Fruit fly (Drosophila melanogaster): ENCODE results near the gene Sfp24Bb.

- TF ChIP-seq CG15710 (tag; optimal IDR thresholded peaks at IDR 0.05) (no peak), Pif1A (GFP tag; optimal IDR thresholded peaks at IDR 0.05) (peak; percentile 82), Pif1B (GFP tag; optimal IDR thresholded peaks at IDR 0.05) (peak; percentile 81), CG14655 (GFP tag; optimal IDR thresholded peaks at IDR 0.05) (peak; percentile 89), fd96Ca (GFP tag; IDR thresholded peaks at IDR 0.05) (peak; percentile 97), CG34367 (tag; optimal IDR thresholded peaks at IDR 0.05) (peak; percentile 47), EcR (GFP tag; optimal IDR thresholded peaks at IDR 0.05) (no peak), CG4496 (GFP tag; IDR thresholded peaks at IDR 0.05) (peak; percentile 96), CG32121 (GFP tag; IDR thresholded peaks at IDR 0.05) (peak; percentile 96), CG8159 (tag; optimal IDR thresholded peaks at IDR 0.05) (no peak), CG8301 (tag; optimal IDR thresholded peaks at IDR 0.05) (peak; percentile 85), rn (GFP tag; IDR thresholded peaks at IDR 0.05) (peak; percentile 91), D1 (tag; optimal IDR thresholded peaks at IDR 0.05) (no peak)
Measured at dm6 chr2L:3703260-3703659, 33.7 kb upstream of the Sfp24Bb start, which contains the start of gene CG2816.

Data from whole organism, pupa.